Fruit fly (Drosophila melanogaster): Measurements from ENCODE around the gene Rpt5.
A peak's percentile ranks its signal among the peaks of the same experiment; 100 is the strongest.

Gene Rpt5

dm6 chr3R:23709508-23710208 lies 43.0 kb upstream of the Rpt5 start, which contains the start of gene CG10301:
Gene CG10301 (plus strand): TSS chr3R:23710158.
- TF ChIP-seq svp (GFP tag): peak; percentile 54
- no peak for TF ChIP-seq net (GFP tag; optimal IDR thresholded peaks at IDR 0.05)
- TF ChIP-seq CG6163 (GFP tag; IDR thresholded peaks at IDR 0.05): 0 out of 3 replicates have a peak, but pooled peaks have one; percentile 16
- TF ChIP-seq CG31627 (GFP tag; optimal IDR thresholded peaks at IDR 0.05): no peak
- no peak for TF ChIP-seq CG3032 (tag; optimal IDR thresholded peaks at IDR 0.05)
- TF ChIP-seq CG10669 (GFP tag; optimal IDR thresholded peaks at IDR 0.05): no peak
- no peak for TF ChIP-seq dac (GFP tag; optimal IDR thresholded peaks at IDR 0.05)
- TF ChIP-seq Sox14 (GFP tag; optimal IDR thresholded peaks at IDR 0.05): no peak
- TF ChIP-seq CG8119 (GFP tag; IDR thresholded peaks at IDR 0.05): no peak
- no peak for TF ChIP-seq fd59A (GFP tag; optimal IDR thresholded peaks at IDR 0.05)

dm6 chr3R:23711195-23711594 lies 41.5 kb upstream of the Rpt5 start, which contains the start of gene CG10300:
Gene CG10300 (plus strand): TSS chr3R:23711527.
- TF ChIP-seq Met (GFP tag; optimal IDR thresholded peaks at IDR 0.05) (no peak), svp (GFP tag) (peak; percentile 41)

dm6 chr3R:23713901-23714300 lies 38.8 kb upstream of the Rpt5 start:
- TF ChIP-seq lz (GFP tag; optimal IDR thresholded peaks at IDR 0.05): peak; percentile 88
- TF ChIP-seq CG16779 (tag; optimal IDR thresholded peaks at IDR 0.05): no peak
- TF ChIP-seq Eip75B (GFP tag; optimal IDR thresholded peaks at IDR 0.05): peak; percentile 85
- peak; percentile 61 for TF ChIP-seq CG15336 (GFP tag; IDR thresholded peaks at IDR 0.05)
- peak in 1 of 2 experiments; percentile 75 for TF ChIP-seq ss (GFP tag; optimal IDR thresholded peaks at IDR 0.05)
- TF ChIP-seq Smox (GFP tag; optimal IDR thresholded peaks at IDR 0.05): peak; percentile 85
- no peak for TF ChIP-seq fkh (GFP tag; optimal IDR thresholded peaks at IDR 0.05)
- TF ChIP-seq CG1621 (tag; optimal IDR thresholded peaks at IDR 0.05): peak; percentile 53
- peak; percentile 79 for TF ChIP-seq achi (GFP tag; optimal IDR thresholded peaks at IDR 0.05)
- TF ChIP-seq CG6854 (GFP tag; optimal IDR thresholded peaks at IDR 0.05): peak; percentile 38
- peak; percentile 24 to 47 for TF ChIP-seq salr (GFP tag; optimal IDR thresholded peaks at IDR 0.05)
- peak; percentile 52 for TF ChIP-seq CG9139 (GFP tag; optimal IDR thresholded peaks at IDR 0.05)
- TF ChIP-seq Hr38 (GFP tag; optimal IDR thresholded peaks at IDR 0.05): no peak
- TF ChIP-seq CG3032 (tag; optimal IDR thresholded peaks at IDR 0.05): peak; percentile 29
- peak; percentile 57 for TF ChIP-seq CG11762 (GFP tag; optimal IDR thresholded peaks at IDR 0.05; ENCODE audit: insufficient read depth)
- peak; percentile 56 for TF ChIP-seq CG7368 (GFP tag; optimal IDR thresholded peaks at IDR 0.05)
- TF ChIP-seq OdsH (GFP tag; optimal IDR thresholded peaks at IDR 0.05): peak; percentile 77
- TF ChIP-seq CG31627 (GFP tag; optimal IDR thresholded peaks at IDR 0.05): peak; percentile 90
- peak; percentile 21 for TF ChIP-seq CG8319 (GFP tag; optimal IDR thresholded peaks at IDR 0.05)
- peak; percentile 11 for TF ChIP-seq Blimp-1 (GFP tag; optimal IDR thresholded peaks at IDR 0.05)
- TF ChIP-seq CG6163 (GFP tag; IDR thresholded peaks at IDR 0.05): peak; percentile 70
- peak; percentile 93 for TF ChIP-seq esn (GFP tag; optimal IDR thresholded peaks at IDR 0.05)
- peak; percentile 79 for TF ChIP-seq pdm3 (GFP tag; optimal IDR thresholded peaks at IDR 0.05)
- TF ChIP-seq CG11294 (GFP tag; IDR thresholded peaks at IDR 0.05): no peak
- TF ChIP-seq dsx (GFP tag; optimal IDR thresholded peaks at IDR 0.05; ENCODE audit: poor library complexity, severe bottlenecking): peak; percentile 41
- TF ChIP-seq cyc (GFP tag; optimal IDR thresholded peaks at IDR 0.05): peak; percentile 74
- TF ChIP-seq CG3919 (GFP tag; optimal IDR thresholded peaks at IDR 0.05): peak; percentile 69
- TF ChIP-seq Hr4 (GFP tag; optimal IDR thresholded peaks at IDR 0.05): peak; percentile 65
- TF ChIP-seq Sox14 (GFP tag; optimal IDR thresholded peaks at IDR 0.05): peak; percentile 84
- peak; percentile 91 for TF ChIP-seq Hr39 (GFP tag; optimal IDR thresholded peaks at IDR 0.05)
- peak; percentile 51 for TF ChIP-seq Ets96B (tag; optimal IDR thresholded peaks at IDR 0.05)
- peak; percentile 67 for TF ChIP-seq net (GFP tag; optimal IDR thresholded peaks at IDR 0.05)
- TF ChIP-seq CG4318 (GFP tag; optimal IDR thresholded peaks at IDR 0.05): no peak
- no peak for TF ChIP-seq CG6276 (GFP tag; optimal IDR thresholded peaks at IDR 0.05)
- TF ChIP-seq CG10669 (GFP tag; optimal IDR thresholded peaks at IDR 0.05): peak; percentile 66
- peak; percentile 85 for TF ChIP-seq acj6 (GFP tag; optimal IDR thresholded peaks at IDR 0.05)
- TF ChIP-seq CG8632 (GFP tag; optimal IDR thresholded peaks at IDR 0.05): peak; percentile 77
- peak; percentile 64 for TF ChIP-seq CG6808 (GFP tag; optimal IDR thresholded peaks at IDR 0.05)
- peak; percentile 56 for TF ChIP-seq eg (GFP tag; IDR thresholded peaks at IDR 0.05)
- peak; percentile 63 for TF ChIP-seq Sox15 (GFP tag; optimal IDR thresholded peaks at IDR 0.05)
- TF ChIP-seq dac (GFP tag; optimal IDR thresholded peaks at IDR 0.05): no peak

Measured in whole organism, prepupa.